Worm (Caenorhabditis elegans) whole organism, L3 larva: ENCODE data around the gene irld-33.

Experiments used
- R02D3.7 ChIP-seq: fragments of 150-350 bp; optimal IDR thresholded peaks from 2 replicates; lab custom pipeline; 2014; ENCODE audit warnings: missing biosample characterization, missing genetic modification characterization
- ZK546.5 ChIP-seq: sonication (generic microtip); optimal IDR thresholded peaks from 2 replicates; lab custom pipeline; 2017; ENCODE audit warnings: missing biosample characterization, missing genetic modification characterization
- aly-2 ChIP-seq: fragments of 150-350 bp; optimal IDR thresholded peaks from 2 replicates; lab custom pipeline; 2014; ENCODE audit warnings: missing biosample characterization, missing genetic modification characterization
- ama-1 ChIP-seq: fragments of 150-350 bp; optimal IDR thresholded peaks from 2 replicates; lab custom pipeline; 2018
- ceh-16 ChIP-seq: sonication (generic microtip); optimal IDR thresholded peaks from 2 replicates; lab custom pipeline; 2017; ENCODE audit warnings: missing biosample characterization, missing genetic modification characterization
- ceh-28 ChIP-seq: fragments of 150-350 bp; optimal IDR thresholded peaks from 2 replicates; lab custom pipeline; 2014; ENCODE audit warnings: missing biosample characterization, missing genetic modification reagents, missing genetic modification characterization
- ceh-9 ChIP-seq: sonication (generic microtip); optimal IDR thresholded peaks from 2 replicates; lab custom pipeline; 2018; ENCODE audit warnings: missing biosample characterization, missing genetic modification characterization
- daf-12 ChIP-seq: fragments of 150-350 bp; optimal IDR thresholded peaks from 2 replicates; lab custom pipeline; 2014; ENCODE audit warnings: missing biosample characterization, missing genetic modification reagents, missing genetic modification characterization
- egl-27 ChIP-seq: sonication (generic microtip); optimal IDR thresholded peaks from 4 replicates; lab custom pipeline; 2017; ENCODE audit warnings: missing biosample characterization, missing genetic modification reagents, missing genetic modification characterization
- egl-5 ChIP-seq: fragments of 150-350 bp; optimal IDR thresholded peaks from 2 replicates; lab custom pipeline; 2017; ENCODE audit warnings: missing biosample characterization, missing genetic modification reagents, missing genetic modification characterization, inconsistent platforms
- elt-1 ChIP-seq: fragments of 150-350 bp; optimal IDR thresholded peaks from 2 replicates; lab custom pipeline; 2014; ENCODE audit warnings: missing biosample characterization, missing genetic modification characterization
- elt-3 ChIP-seq, 3 experiments: fragments of 150-350 bp in 1 of 3; sonication (generic microtip) in 2 of 3; optimal IDR thresholded peaks; 2 replicates in 2 of 3; 4 replicates in 1 of 3; lab custom pipeline; 2014 to 2017; ENCODE audit warnings: missing biosample characterization in 3 of 3, missing genetic modification characterization in 3 of 3
- eor-1 ChIP-seq, 2 experiments: fragments of 150-350 bp; optimal IDR thresholded peaks; 2 replicates each; lab custom pipeline; 2014 to 2018; ENCODE audit warnings: missing biosample characterization in 2 of 2, missing genetic modification characterization in 2 of 2
- fkh-10 ChIP-seq: sonication (generic microtip); optimal IDR thresholded peaks from 2 replicates; lab custom pipeline; 2017; ENCODE audit warnings: missing biosample characterization, missing genetic modification reagents, missing genetic modification characterization
- fkh-2 ChIP-seq: fragments of 150-350 bp; optimal IDR thresholded peaks from 2 replicates; lab custom pipeline; 2014; ENCODE audit warnings: missing biosample characterization, missing genetic modification reagents, missing genetic modification characterization
- hmg-11 ChIP-seq: sonication (generic microtip); optimal IDR thresholded peaks from 2 replicates; lab custom pipeline; 2016; ENCODE audit warnings: missing genetic modification characterization, missing compliant biosample characterization
- jun-1 ChIP-seq: fragments of 150-350 bp; optimal IDR thresholded peaks from 2 replicates; lab custom pipeline; 2014; ENCODE audit warnings: missing biosample characterization, missing genetic modification reagents, missing genetic modification characterization
- lin-15B ChIP-seq: fragments of 150-350 bp; optimal IDR thresholded peaks from 2 replicates; lab custom pipeline; 2014; ENCODE audit warnings: missing biosample characterization, missing genetic modification characterization
- lin-39 ChIP-seq: fragments of 150-350 bp; optimal IDR thresholded peaks from 2 replicates; lab custom pipeline; 2018; ENCODE audit warnings: missing biosample characterization, missing genetic modification reagents, missing genetic modification characterization
- mdl-1 ChIP-seq: fragments of 150-350 bp; optimal IDR thresholded peaks from 2 replicates; lab custom pipeline; 2014; ENCODE audit warnings: missing biosample characterization, missing genetic modification characterization
- mml-1 ChIP-seq: fragments of 150-350 bp; sonication (generic microtip); optimal IDR thresholded peaks from 3 replicates; lab custom pipeline; 2014; ENCODE audit warnings: missing biosample characterization, missing genetic modification characterization
- nfya-1 ChIP-seq: sonication (generic microtip); optimal IDR thresholded peaks from 2 replicates; lab custom pipeline; 2017; ENCODE audit warnings: missing genetic modification characterization, mild to moderate bottlenecking, missing compliant biosample characterization, antibody characterized with exemption, moderate library complexity; ENCODE audit not compliant: insufficient read depth
- nhr-11 ChIP-seq: fragments of 150-350 bp; optimal IDR thresholded peaks from 2 replicates; lab custom pipeline; 2014; ENCODE audit warnings: missing biosample characterization, missing genetic modification characterization
- nhr-12 ChIP-seq: fragments of 150-350 bp; optimal IDR thresholded peaks from 2 replicates; lab custom pipeline; 2014; ENCODE audit warnings: missing biosample characterization, missing genetic modification characterization
- nhr-23 ChIP-seq: fragments of 150-350 bp; optimal IDR thresholded peaks from 2 replicates; lab custom pipeline; 2014; ENCODE audit warnings: missing biosample characterization, missing genetic modification reagents, missing genetic modification characterization
- nhr-237 ChIP-seq: fragments of 150-350 bp; optimal IDR thresholded peaks from 2 replicates; lab custom pipeline; 2014; ENCODE audit warnings: missing biosample characterization, missing genetic modification characterization
- nhr-43 ChIP-seq: sonication (generic microtip); optimal IDR thresholded peaks from 2 replicates; lab custom pipeline; 2016; ENCODE audit warnings: mild to moderate bottlenecking, missing genetic modification characterization, missing compliant biosample characterization; ENCODE audit not compliant: poor library complexity, severe bottlenecking
- nhr-67 ChIP-seq: fragments of 150-350 bp; optimal IDR thresholded peaks from 2 replicates; lab custom pipeline; 2014; ENCODE audit warnings: missing biosample characterization, missing genetic modification characterization
- nhr-76 ChIP-seq: fragments of 150-350 bp; sonication (generic microtip); optimal IDR thresholded peaks from 5 replicates; lab custom pipeline; 2014; ENCODE audit warnings: missing biosample characterization, missing genetic modification characterization
- nhr-77 ChIP-seq: fragments of 150-350 bp; optimal IDR thresholded peaks from 2 replicates; lab custom pipeline; 2014; ENCODE audit warnings: missing biosample characterization, missing genetic modification characterization
- pha-4 ChIP-seq: fragments of 150-350 bp; optimal IDR thresholded peaks from 2 replicates; lab custom pipeline; 2014; ENCODE audit warnings: missing biosample characterization, missing genetic modification reagents, missing genetic modification characterization
- sea-2 ChIP-seq: fragments of 150-350 bp; sonication (generic microtip); optimal IDR thresholded peaks from 4 replicates; lab custom pipeline; 2014; ENCODE audit warnings: missing biosample characterization, missing genetic modification reagents, missing genetic modification characterization
- skn-1 ChIP-seq: fragments of 150-350 bp; optimal IDR thresholded peaks from 2 replicates; lab custom pipeline; 2014; ENCODE audit warnings: missing biosample characterization, missing genetic modification characterization
- snpc-4 ChIP-seq: fragments of 150-350 bp; optimal IDR thresholded peaks from 2 replicates; lab custom pipeline; 2014; ENCODE audit warnings: missing biosample characterization, missing genetic modification characterization
- tbx-2 ChIP-seq: sonication (generic microtip); optimal IDR thresholded peaks from 2 replicates; lab custom pipeline; 2016; ENCODE audit warnings: mild to moderate bottlenecking, missing genetic modification characterization, missing compliant biosample characterization
- unc-39 ChIP-seq: sonication (generic microtip); optimal IDR thresholded peaks from 4 replicates; lab custom pipeline; 2017; ENCODE audit warnings: missing biosample characterization, missing genetic modification characterization
- unc-62 ChIP-seq: fragments of 150-350 bp; sonication (generic microtip); optimal IDR thresholded peaks from 4 replicates; lab custom pipeline; 2014; ENCODE audit warnings: missing biosample characterization, missing genetic modification reagents, missing genetic modification characterization
- zag-1 ChIP-seq: fragments of 150-350 bp; optimal IDR thresholded peaks from 2 replicates; lab custom pipeline; 2014; ENCODE audit warnings: missing biosample characterization, missing genetic modification characterization
- ztf-11 ChIP-seq: fragments of 150-350 bp; optimal IDR thresholded peaks from 2 replicates; lab custom pipeline; 2014; ENCODE audit warnings: missing biosample characterization, missing genetic modification characterization

irld-33 gene

DNA sequence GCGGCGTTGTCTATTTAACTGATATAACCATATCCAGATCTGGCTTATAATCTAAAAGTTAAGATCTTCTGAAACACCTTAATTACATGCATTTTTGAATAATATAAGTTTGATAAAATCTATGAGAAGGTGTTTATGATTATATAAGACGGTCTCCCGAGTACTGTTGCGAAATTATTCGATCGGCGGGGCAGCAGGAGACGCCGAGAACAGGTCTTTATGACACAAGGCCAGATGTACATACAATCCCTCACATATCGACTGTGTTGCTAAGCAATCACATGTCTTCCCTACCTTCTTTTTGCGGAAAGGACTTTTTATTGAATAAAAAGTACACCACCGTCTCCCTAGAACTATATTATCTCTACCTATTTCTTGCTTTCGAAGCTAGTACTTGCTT lies 17.7 kb downstream of the irld-33 start, which contains the start of gene fbxb-53:
TSS of gene fbxb-53 (plus strand) at position 301 of the 400 bp plus-strand sequence.
- TF ChIP-seq nhr-76 (tag; lab: Kevin White, UChicago): no peak
- no peak for TF ChIP-seq ama-1
- TF ChIP-seq ceh-28 (tag; lab: Kevin White, UChicago): no peak
- TF ChIP-seq pha-4 (tag; lab: Kevin White, UChicago): no peak
- no peak for TF ChIP-seq egl-27 (tag; lab: Kevin White, UChicago)
- TF ChIP-seq unc-39: no peak
- no peak for TF ChIP-seq nhr-11
- TF ChIP-seq nhr-12: no peak
- TF ChIP-seq snpc-4 (tag; lab: Kevin White, UChicago): no peak
- no peak for TF ChIP-seq nhr-237 (tag; lab: Kevin White, UChicago)
- no peak for TF ChIP-seq ztf-11
- no peak for TF ChIP-seq nhr-77 (tag; lab: Kevin White, UChicago)
- TF ChIP-seq nhr-43 (tag; lab: Kevin White, UChicago): no peak

DNA sequence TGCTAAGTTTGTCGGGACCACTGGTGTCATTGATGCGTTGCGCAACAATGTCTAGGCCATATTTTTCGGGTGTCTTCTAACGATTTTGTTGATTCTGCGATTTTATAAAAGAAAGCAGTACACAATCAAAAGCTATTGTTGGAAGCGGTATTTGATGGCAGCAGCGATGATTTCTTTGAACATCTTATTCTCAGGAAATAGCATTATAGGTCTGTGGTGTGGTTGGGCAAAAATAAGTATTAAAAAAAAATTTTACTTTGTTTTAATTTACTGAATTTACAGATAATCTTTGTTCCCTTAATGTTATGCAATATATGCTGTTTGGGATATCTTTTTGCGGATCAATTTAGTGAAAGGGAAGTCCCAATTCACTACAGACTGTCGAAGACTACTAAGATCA lies 18.2 kb downstream of the irld-33 start, which contains the start of gene F36H5.10:
TSS of gene F36H5.10 (plus strand) at position 301 of the 400 bp plus-strand sequence.
- TF ChIP-seq sea-2 (GFP tag; lab: Kevin White, UChicago) (no peak), fkh-10 (no peak), eor-1 (tag; optimal IDR thresholded peaks at IDR 0.05; lab: Kevin White, UChicago) (no peak), nhr-76 (tag; lab: Kevin White, UChicago) (no peak), nhr-43 (tag; lab: Kevin White, UChicago) (no peak), nhr-23 (tag; lab: Kevin White, UChicago) (no peak), ztf-11 (no peak), mdl-1 (no peak)
- TF ChIP-seq, all 47 proteins: peak for 0

DNA sequence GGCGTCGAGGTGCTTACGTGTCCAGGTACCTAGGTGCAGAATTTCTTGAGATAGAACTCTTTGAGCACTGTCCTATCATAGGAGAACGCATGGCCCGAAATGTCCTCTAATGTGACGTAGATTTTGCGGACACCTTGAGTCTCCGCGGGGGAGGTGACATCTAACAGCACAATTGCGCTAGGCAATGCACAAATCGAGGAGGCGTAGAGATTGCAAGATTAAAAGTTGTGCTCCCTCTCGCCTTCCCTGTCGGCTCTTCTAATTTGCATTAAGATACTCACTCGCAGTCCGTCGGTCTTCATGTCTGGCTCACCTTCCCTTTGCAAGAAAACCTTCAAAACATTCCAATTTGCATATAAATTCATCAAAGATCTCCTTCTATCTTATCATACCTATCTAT lies 20.8 kb downstream of the irld-33 start, which contains the start of gene F36H5.18:
TSS of gene F36H5.18 (plus strand) at position 301 of the 400 bp plus-strand sequence.
- TF ChIP-seq ama-1 (no peak), skn-1 (tag; lab: Kevin White, UChicago) (no peak), lin-15B (no peak), zag-1 (tag; lab: Kevin White, UChicago) (no peak), nfya-1 (tag; lab: Kevin White, UChicago) (no peak), ztf-11 (no peak)

DNA sequence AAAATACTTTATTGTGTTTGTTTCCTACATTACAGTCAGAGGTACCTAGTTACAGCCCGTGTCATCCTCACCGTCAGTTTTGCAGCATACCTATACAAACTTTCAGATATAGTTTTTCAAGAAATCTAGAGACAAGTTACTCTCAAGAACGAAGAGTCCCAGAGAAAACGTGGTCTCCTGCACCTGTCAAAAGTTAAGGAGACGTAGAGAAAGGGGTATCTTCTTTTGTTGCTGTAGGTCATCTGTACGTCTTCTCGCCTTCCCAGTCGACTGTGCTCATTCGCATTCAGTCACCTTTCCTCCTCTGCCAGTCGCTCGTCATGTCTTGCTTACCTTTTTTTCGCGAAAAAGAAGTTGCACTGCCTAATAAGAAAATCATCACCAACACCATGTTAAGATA lies 22.7 kb downstream of the irld-33 start, which contains the start of gene F36H5.4:
TSS of gene F36H5.4 (plus strand) at position 301 of the 400 bp plus-strand sequence.
- TF ChIP-seq aly-2 (tag; lab: Kevin White, UChicago): no peak
- no peak for TF ChIP-seq nhr-77 (tag; lab: Kevin White, UChicago)
- TF ChIP-seq fkh-2 (tag; lab: Kevin White, UChicago): no peak
- TF ChIP-seq ceh-28 (tag; lab: Kevin White, UChicago): no peak
- no peak for TF ChIP-seq tbx-2
- TF ChIP-seq ceh-9 (tag; lab: Kevin White, UChicago): no peak
- no peak for TF ChIP-seq snpc-4 (tag; lab: Kevin White, UChicago)
- no peak for TF ChIP-seq eor-1 (tag; optimal IDR thresholded peaks at IDR 0.05; lab: Kevin White, UChicago)
- no peak for TF ChIP-seq ceh-16 (tag; lab: Kevin White, UChicago)
- TF ChIP-seq nhr-11: no peak
- no peak for TF ChIP-seq elt-1
- TF ChIP-seq daf-12 (tag; lab: Kevin White, UChicago): no peak
- no peak for TF ChIP-seq egl-27 (tag; lab: Kevin White, UChicago)
- no peak for TF ChIP-seq nhr-12
- TF ChIP-seq zag-1 (tag; lab: Kevin White, UChicago): no peak
- no peak for TF ChIP-seq mml-1 (tag; lab: Kevin White, UChicago)
- no peak for TF ChIP-seq nhr-23 (tag; lab: Kevin White, UChicago)
- no peak for TF ChIP-seq egl-5 (tag; lab: Kevin White, UChicago)
- TF ChIP-seq lin-15B: no peak
- no peak for TF ChIP-seq fkh-10

DNA sequence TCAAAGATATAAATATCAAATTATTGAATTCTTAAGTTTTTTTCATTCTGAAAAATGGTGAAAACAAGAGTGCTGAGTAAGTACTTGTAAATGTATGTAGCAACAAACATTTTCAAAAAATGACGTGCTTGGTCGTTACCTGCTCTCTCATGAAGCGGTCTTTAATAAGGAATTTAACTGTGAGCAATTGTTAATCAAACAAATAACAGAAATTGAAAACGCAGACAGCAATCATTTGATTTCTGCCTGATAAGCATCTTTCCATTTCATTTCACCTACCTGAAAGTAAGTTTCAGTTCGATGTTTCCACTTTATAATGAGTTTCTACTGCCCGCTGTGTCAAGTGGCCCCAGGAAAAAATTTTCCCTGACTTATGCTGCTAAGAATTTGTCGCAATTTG lies 24.2 kb downstream of the irld-33 start, which contains the start of gene math-28:
TSS of gene math-28 (plus strand) at position 301 of the 400 bp plus-strand sequence.
- no peak for TF ChIP-seq egl-5 (tag; lab: Kevin White, UChicago)
- TF ChIP-seq nhr-12: no peak
- TF ChIP-seq ceh-16 (tag; lab: Kevin White, UChicago): no peak
- TF ChIP-seq snpc-4 (tag; lab: Kevin White, UChicago): no peak
- TF ChIP-seq lin-15B: no peak
- TF ChIP-seq nhr-11: no peak

DNA sequence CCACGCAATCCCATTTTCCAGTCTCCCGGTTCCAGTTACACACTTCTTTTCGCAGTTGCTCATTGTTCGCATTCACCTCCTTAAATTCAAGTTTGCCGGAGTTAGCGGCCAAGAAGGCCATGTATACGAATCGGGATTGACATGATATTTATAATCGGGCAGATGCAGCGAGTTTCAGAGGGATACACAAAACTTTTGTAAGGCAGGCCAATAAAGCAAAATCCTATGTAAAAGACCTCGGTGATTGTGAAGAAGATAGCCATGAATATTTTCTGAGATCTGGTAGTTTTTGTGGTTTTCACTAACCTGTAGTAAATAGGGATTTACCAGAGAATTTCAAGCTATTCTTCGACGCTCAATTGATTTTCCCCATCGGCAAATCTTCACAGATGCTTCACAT lies 27.9 kb downstream of the irld-33 start:
- no peak for TF ChIP-seq egl-5 (tag; lab: Kevin White, UChicago)
- TF ChIP-seq hmg-11: no peak
- TF ChIP-seq unc-62: no peak
- TF ChIP-seq nhr-67: no peak
- TF ChIP-seq ceh-28 (tag; lab: Kevin White, UChicago): no peak
- TF ChIP-seq lin-39: no peak
- TF ChIP-seq snpc-4 (tag; lab: Kevin White, UChicago): no peak
- no peak for TF ChIP-seq ceh-16 (tag; lab: Kevin White, UChicago)
- TF ChIP-seq egl-27 (tag; lab: Kevin White, UChicago): no peak
- TF ChIP-seq unc-39: no peak
- TF ChIP-seq ZK546.5: no peak
- no peak for TF ChIP-seq fkh-10
- no peak for TF ChIP-seq R02D3.7 (tag; lab: Kevin White, UChicago)
- no peak for TF ChIP-seq nhr-12
- TF ChIP-seq nhr-43 (tag; lab: Kevin White, UChicago): no peak
- no peak for TF ChIP-seq tbx-2
- no peak for TF ChIP-seq nhr-11
- no peak for TF ChIP-seq sea-2 (GFP tag; lab: Kevin White, UChicago)
- TF ChIP-seq elt-3 (tag; optimal IDR thresholded peaks at IDR 0.05; lab: Kevin White, UChicago): no peak
- no peak for TF ChIP-seq jun-1 (tag; lab: Kevin White, UChicago)
- TF ChIP-seq, all 47 proteins: peak for 0
